Worm (Caenorhabditis elegans) whole organism, L2 larva: ENCODE results near the gene drr-1.

Experiments used
- ama-1 ChIP-seq: fragments of 150-350 bp; optimal IDR thresholded peaks from 2 replicates; lab custom pipeline; 2018; ENCODE audit warnings: inconsistent platforms
- elt-3 ChIP-seq: sonication (generic microtip); optimal IDR thresholded peaks from 2 replicates; lab custom pipeline; 2017; ENCODE audit warnings: missing biosample characterization, missing genetic modification characterization
- nhr-77 ChIP-seq: fragments of 150-350 bp; optimal IDR thresholded peaks from 2 replicates; lab custom pipeline; 2014; ENCODE audit warnings: missing biosample characterization, missing genetic modification characterization
- unc-39 ChIP-seq: fragments of 150-350 bp; optimal IDR thresholded peaks from 2 replicates; lab custom pipeline; 2014; ENCODE audit warnings: missing biosample characterization, missing genetic modification characterization
- unc-62 ChIP-seq: fragments of 150-350 bp; optimal IDR thresholded peaks from 2 replicates; lab custom pipeline; 2014; ENCODE audit warnings: missing biosample characterization, missing genetic modification reagents, missing genetic modification characterization

- TF ChIP-seq nhr-77 (tag; lab: Kevin White, UChicago) (no peak), unc-62 (GFP tag; lab: Kevin White, UChicago) (no peak), ama-1 (lab: Kevin White, UChicago) (no peak), unc-39 (tag; lab: Kevin White, UChicago) (no peak), elt-3 (no peak)
These were observed 8.1 kb downstream of the drr-1 start for ce11 chrII:13487563-13487962.
